Fruit fly (Drosophila melanogaster) whole organism, prepupa: Measurements from ENCODE around the gene CG43060.

Source experiments
- Blimp-1 ChIP-seq: fragments of 200-800 bp; sonication (Bioruptor generic); optimal IDR thresholded peaks from 3 replicates; lab custom pipeline; 2017; ENCODE audit warnings: missing biosample characterization, missing genetic modification characterization, mild to moderate bottlenecking, moderate library complexity, missing genetic modification reagents
- CG10631 ChIP-seq: fragments of 200-800 bp; sonication (Bioruptor generic); optimal IDR thresholded peaks from 2 replicates; lab custom pipeline; 2016; ENCODE audit warnings: missing biosample characterization, missing genetic modification characterization
- CG10669 ChIP-seq: fragments of 200-800 bp; sonication (Bioruptor generic); optimal IDR thresholded peaks from 3 replicates; lab custom pipeline; 2018; ENCODE audit warnings: missing biosample characterization, mild to moderate bottlenecking, missing genetic modification characterization, moderate library complexity
- CG11762 ChIP-seq: fragments of 200-800 bp; sonication (Bioruptor generic); optimal IDR thresholded peaks from 3 replicates; lab custom pipeline; 2016; ENCODE audit warnings: missing biosample characterization, missing genetic modification characterization; ENCODE audit not compliant: insufficient read depth
- CG1621 ChIP-seq: fragments of 200-800 bp; sonication (Bioruptor generic); optimal IDR thresholded peaks from 3 replicates; lab custom pipeline; 2018; ENCODE audit warnings: missing biosample characterization, mild to moderate bottlenecking, missing genetic modification characterization
- CG31627 ChIP-seq: fragments of 200-800 bp; sonication (Bioruptor generic); optimal IDR thresholded peaks from 3 replicates; lab custom pipeline; 2016; ENCODE audit warnings: missing biosample characterization, missing genetic modification characterization
- CG32006 ChIP-seq: fragments of 200-800 bp; sonication (Bioruptor generic); optimal IDR thresholded peaks from 3 replicates; lab custom pipeline; 2017; ENCODE audit warnings: missing biosample characterization, mild to moderate bottlenecking, missing genetic modification characterization
- CG34406 ChIP-seq: fragments of 200-800 bp; sonication (Bioruptor generic); optimal IDR thresholded peaks from 3 replicates; lab custom pipeline; 2016; ENCODE audit warnings: missing biosample characterization, missing genetic modification characterization
- CG3919 ChIP-seq: fragments of 200-800 bp; sonication (Bioruptor generic); optimal IDR thresholded peaks from 3 replicates; lab custom pipeline; 2016; ENCODE audit warnings: missing biosample characterization, missing genetic modification characterization
- CG4318 ChIP-seq: fragments of 200-800 bp; sonication (Bioruptor generic); optimal IDR thresholded peaks from 3 replicates; lab custom pipeline; 2017; ENCODE audit warnings: missing biosample characterization, mild to moderate bottlenecking, missing genetic modification characterization
- CG6163 ChIP-seq: fragments of 200-800 bp; sonication (Bioruptor generic); IDR thresholded peaks from 3 replicates; pipeline ENCODE4 v1.3.6; 2022; ENCODE audit warnings: missing biosample characterization, missing genetic modification characterization
- CG7368 ChIP-seq: fragments of 200-800 bp; sonication (Bioruptor generic); optimal IDR thresholded peaks from 3 replicates; lab custom pipeline; 2016; ENCODE audit warnings: missing biosample characterization, missing genetic modification characterization
- CG8119 ChIP-seq: fragments of 200-800 bp; sonication (Bioruptor generic); IDR thresholded peaks from 3 replicates; pipeline ENCODE4 v1.3.6; 2022; ENCODE audit warnings: missing biosample characterization, missing genetic modification characterization
- CG8319 ChIP-seq: fragments of 200-800 bp; sonication (Bioruptor generic); optimal IDR thresholded peaks from 3 replicates; lab custom pipeline; 2016; ENCODE audit warnings: missing biosample characterization, missing genetic modification characterization
- CG8632 ChIP-seq: fragments of 200-800 bp; sonication (Bioruptor generic); optimal IDR thresholded peaks from 3 replicates; lab custom pipeline; 2016; ENCODE audit warnings: missing biosample characterization, missing genetic modification characterization
- CG9139 ChIP-seq: fragments of 200-800 bp; sonication (Bioruptor generic); optimal IDR thresholded peaks from 3 replicates; lab custom pipeline; 2017; ENCODE audit warnings: missing biosample characterization, mild to moderate bottlenecking, missing genetic modification characterization
- Eip75B ChIP-seq: fragments of 200-800 bp; sonication (Bioruptor generic); optimal IDR thresholded peaks from 3 replicates; lab custom pipeline; 2016; ENCODE audit warnings: missing biosample characterization, missing genetic modification characterization
- Eip78C ChIP-seq: fragments of 200-800 bp; sonication (Bioruptor generic); peaks from one replicate; lab custom pipeline; 2016; ENCODE audit warnings: missing biosample characterization, missing genetic modification characterization
- Eip93F ChIP-seq: fragments of 200-800 bp; sonication (Bioruptor generic); optimal IDR thresholded peaks from 2 replicates; lab custom pipeline; 2016; ENCODE audit warnings: missing biosample characterization, mild to moderate bottlenecking, missing genetic modification characterization
- Ets21C ChIP-seq: fragments of 200-800 bp; sonication (Bioruptor generic); optimal IDR thresholded peaks from 3 replicates; lab custom pipeline; 2016; ENCODE audit warnings: missing biosample characterization, missing genetic modification characterization
- Hr38 ChIP-seq: sonication (Bioruptor generic); optimal IDR thresholded peaks from 2 replicates; lab custom pipeline; 2016; ENCODE audit warnings: missing biosample characterization, missing genetic modification characterization
- Hr39 ChIP-seq: fragments of 200-800 bp; sonication (Bioruptor generic); optimal IDR thresholded peaks from 2 replicates; lab custom pipeline; 2016; ENCODE audit warnings: missing biosample characterization, missing genetic modification characterization
- Met ChIP-seq: fragments of 200-800 bp; sonication (Bioruptor generic); optimal IDR thresholded peaks from 3 replicates; lab custom pipeline; 2016; ENCODE audit warnings: missing biosample characterization, missing genetic modification characterization
- Smox ChIP-seq: fragments of 200-800 bp; sonication (Bioruptor generic); optimal IDR thresholded peaks from 3 replicates; lab custom pipeline; 2016; ENCODE audit warnings: missing biosample characterization, missing genetic modification characterization
- Sox14 ChIP-seq: fragments of 200-800 bp; sonication (Bioruptor generic); optimal IDR thresholded peaks from 3 replicates; lab custom pipeline; 2016; ENCODE audit warnings: missing biosample characterization, missing genetic modification characterization
- acj6 ChIP-seq: fragments of 200-800 bp; sonication (Bioruptor generic); optimal IDR thresholded peaks from 3 replicates; lab custom pipeline; 2016; ENCODE audit warnings: missing biosample characterization, missing genetic modification characterization
- cyc ChIP-seq: fragments of 200-800 bp; sonication (Bioruptor generic); optimal IDR thresholded peaks from 3 replicates; lab custom pipeline; 2016; ENCODE audit warnings: missing biosample characterization, missing genetic modification characterization
- dac ChIP-seq: fragments of 200-800 bp; sonication (Bioruptor generic); optimal IDR thresholded peaks from 2 replicates; lab custom pipeline; 2017; ENCODE audit warnings: missing biosample characterization, mild to moderate bottlenecking, missing genetic modification characterization
- dsx ChIP-seq: fragments of 200-800 bp; optimal IDR thresholded peaks from 3 replicates; lab custom pipeline; 2019; ENCODE audit warnings: missing biosample characterization, mild to moderate bottlenecking, missing genetic modification characterization, moderate library complexity; ENCODE audit not compliant: poor library complexity, severe bottlenecking
- esn ChIP-seq: fragments of 200-800 bp; sonication (Bioruptor generic); optimal IDR thresholded peaks from 2 replicates; lab custom pipeline; 2016; ENCODE audit warnings: missing biosample characterization, mild to moderate bottlenecking, missing genetic modification characterization, moderate library complexity
- fkh ChIP-seq: fragments of 200-800 bp; sonication (Bioruptor generic); optimal IDR thresholded peaks from 3 replicates; lab custom pipeline; 2017; ENCODE audit warnings: missing biosample characterization, mild to moderate bottlenecking, missing genetic modification characterization, moderate library complexity
- lz ChIP-seq: fragments of 200-800 bp; sonication (Bioruptor generic); optimal IDR thresholded peaks from 3 replicates; lab custom pipeline; 2016; ENCODE audit warnings: missing biosample characterization, missing genetic modification characterization
- net ChIP-seq: fragments of 200-800 bp; sonication (Bioruptor generic); optimal IDR thresholded peaks from 3 replicates; lab custom pipeline; 2016; ENCODE audit warnings: missing biosample characterization, missing genetic modification characterization
- pdm3 ChIP-seq: fragments of 200-800 bp; sonication (Bioruptor generic); optimal IDR thresholded peaks from 3 replicates; lab custom pipeline; 2016; ENCODE audit warnings: missing biosample characterization, missing genetic modification characterization
- ss ChIP-seq, 2 experiments: fragments of 200-800 bp; sonication (Bioruptor generic); optimal IDR thresholded peaks; 2 replicates in 1 of 2; 3 replicates in 1 of 2; lab custom pipeline; 2017 to 2018; ENCODE audit warnings: mild to moderate bottlenecking in 2 of 2, missing biosample characterization in 2 of 2, missing genetic modification characterization in 2 of 2, moderate library complexity in 1 of 2
- svp ChIP-seq: fragments of 200-800 bp; sonication (Bioruptor generic); peaks from one replicate; lab custom pipeline; 2016; ENCODE audit warnings: missing biosample characterization, missing genetic modification characterization
- topi ChIP-seq: fragments of 200-800 bp; sonication (Bioruptor generic); optimal IDR thresholded peaks from 3 replicates; lab custom pipeline; 2016; ENCODE audit warnings: missing biosample characterization, missing genetic modification characterization
- vri ChIP-seq: fragments of 200-800 bp; sonication (Bioruptor generic); optimal IDR thresholded peaks from 3 replicates; lab custom pipeline; 2016; ENCODE audit warnings: missing biosample characterization, mild to moderate bottlenecking, missing genetic modification characterization

CG43060 gene

DNA sequence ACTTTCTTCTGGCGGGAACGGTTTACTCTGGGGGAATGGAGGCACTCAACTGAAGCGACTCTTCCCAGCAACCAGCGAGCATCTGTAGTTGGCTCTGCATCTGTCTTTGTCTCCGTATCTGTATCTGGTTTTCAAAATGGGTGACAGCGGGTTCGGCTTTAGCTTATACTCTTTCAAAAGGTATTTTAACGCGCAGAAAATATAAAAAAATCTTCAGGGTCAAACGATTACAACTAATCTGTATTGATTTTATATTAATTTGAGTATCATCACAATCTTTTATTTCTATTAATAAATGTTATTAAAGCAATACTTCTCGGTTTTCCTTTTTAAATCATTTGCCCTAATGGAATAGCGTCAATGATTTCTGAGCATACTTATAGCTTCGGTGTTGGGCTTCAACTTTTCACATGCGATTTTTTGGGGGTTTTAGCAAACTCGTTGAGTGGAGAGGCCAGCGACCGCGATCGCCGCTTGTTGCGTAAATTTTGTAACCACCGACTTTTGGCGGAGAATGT is 11.5 kb upstream of the CG43060 start, which contains the start of gene ImpE3 (continued):
- peak; percentile 54 for TF ChIP-seq cyc (GFP tag; lab: Kevin White, UChicago)
- peak; percentile 53 for TF ChIP-seq acj6
- peak; percentile 82 for TF ChIP-seq Met
- TF ChIP-seq fkh (GFP tag; lab: Kevin White, UChicago) = no peak
- peak; percentile 23 for TF ChIP-seq CG10631 (GFP tag; lab: Kevin White, UChicago)
- peak; percentile 80 for TF ChIP-seq vri
- peak; percentile 66 for TF ChIP-seq Sox14 (GFP tag; lab: Kevin White, UChicago)
- TF ChIP-seq pdm3 (GFP tag; lab: Kevin White, UChicago) = peak; percentile 58
- TF ChIP-seq CG31627 (GFP tag; lab: Kevin White, UChicago) = peak; percentile 60
- TF ChIP-seq net = peak; percentile 30
- peak; percentile 21 for TF ChIP-seq CG8319
- TF ChIP-seq CG1621 (tag; lab: Kevin White, UChicago) = no peak
- TF ChIP-seq Hr38 (GFP tag; lab: Kevin White, UChicago) = no peak
- TF ChIP-seq Eip78C (GFP tag; lab: Kevin White, UChicago) = peak; percentile 87
- peak; percentile 33 for TF ChIP-seq CG11762 (GFP tag; lab: Kevin White, UChicago)
- TF ChIP-seq CG9139 (GFP tag; lab: Kevin White, UChicago) = no peak
- TF ChIP-seq dac (GFP tag; lab: Kevin White, UChicago) = no peak
- TF ChIP-seq CG4318 (GFP tag; lab: Kevin White, UChicago) = peak; percentile 3
- peak; percentile 80 for TF ChIP-seq Smox
- peak; percentile 50 for TF ChIP-seq Eip75B (GFP tag; lab: Kevin White, UChicago)
- TF ChIP-seq CG10669 = peak; percentile 39
- peak; percentile 84 for TF ChIP-seq esn
- TF ChIP-seq CG8119 (GFP tag; lab: Robert Waterston, UW) = peak; percentile 41; the same call in 2 of the 3 replicates
- peak; percentile 65 for TF ChIP-seq CG34406 (GFP tag; lab: Kevin White, UChicago)

- peak; percentile 59 for TF ChIP-seq Sox14 (GFP tag; lab: Kevin White, UChicago)
- no peak for TF ChIP-seq CG32006 (GFP tag; lab: Kevin White, UChicago)
- peak; percentile 93 for TF ChIP-seq fkh (GFP tag; lab: Kevin White, UChicago)
- TF ChIP-seq svp (GFP tag; lab: Kevin White, UChicago) = peak; percentile 51
- no peak for TF ChIP-seq CG8632 (GFP tag; lab: Kevin White, UChicago)
- TF ChIP-seq dsx = no peak
- 0 out of 3 replicates have a peak, but pooled peaks have one; percentile 21 for TF ChIP-seq CG6163 (GFP tag; lab: Robert Waterston, UW)
- no peak for TF ChIP-seq topi (GFP tag; lab: Kevin White, UChicago)
- TF ChIP-seq Blimp-1 (GFP tag; lab: Kevin White, UChicago) = peak; percentile 65
- no peak for TF ChIP-seq CG9139 (GFP tag; lab: Kevin White, UChicago)
- TF ChIP-seq CG11762 (GFP tag; lab: Kevin White, UChicago) = no peak
- no peak for TF ChIP-seq Met
- TF ChIP-seq lz (GFP tag; lab: Kevin White, UChicago) = no peak
- TF ChIP-seq CG3919 (GFP tag; lab: Kevin White, UChicago) = no peak
- no peak for TF ChIP-seq Hr39 (GFP tag; lab: Kevin White, UChicago)
- TF ChIP-seq Eip78C (GFP tag; lab: Kevin White, UChicago) = peak; percentile 73
- TF ChIP-seq CG34406 (GFP tag; lab: Kevin White, UChicago) = no peak
- no peak for TF ChIP-seq ss (GFP tag; optimal IDR thresholded peaks at IDR 0.05; lab: Kevin White, UChicago)
- TF ChIP-seq CG7368 (GFP tag; lab: Kevin White, UChicago) = no peak
- TF ChIP-seq Eip93F (GFP tag; lab: Kevin White, UChicago) = no peak
- TF ChIP-seq Ets21C (GFP tag; lab: Kevin White, UChicago) = no peak
These were observed 10.7 kb upstream of the CG43060 start, which contains the start of the genes CG10903 and CG2747 for dm6 chr3R:8030151-8030899. TSS of gene CG10903 (plus strand) at chr3R:8030411. TSS of gene CG2747 (minus strand) at chr3R:8030790.
